Fruit fly (Drosophila melanogaster) whole organism, embryonic: ENCODE results near the gene CG31855.

ENCODE experiments used
- B-H2 ChIP-seq: fragments of 200-800 bp; sonication (Bioruptor generic); optimal IDR thresholded peaks from 2 replicates; lab custom pipeline; 2018; ENCODE audit warnings: missing biosample characterization, mild to moderate bottlenecking, missing genetic modification characterization
- CG10565 ChIP-seq: fragments of 200-800 bp; sonication (Bioruptor generic); optimal IDR thresholded peaks from 3 replicates; lab custom pipeline; 2016; ENCODE audit warnings: missing biosample characterization, mild to moderate bottlenecking, missing genetic modification characterization
- CG11085 ChIP-seq: fragments of 200-800 bp; sonication (Bioruptor generic); IDR thresholded peaks from 2 replicates; pipeline ENCODE4 v1.3.6; 2022; ENCODE audit warnings: missing biosample characterization, missing genetic modification characterization
- CG14667 ChIP-seq: fragments of 200-800 bp; sonication (Bioruptor generic); IDR thresholded peaks from 2 replicates; pipeline ENCODE4 v1.3.6; 2022; ENCODE audit warnings: missing biosample characterization, missing genetic modification characterization
- CG15514 ChIP-seq: fragments of 200-800 bp; sonication (Bioruptor generic); optimal IDR thresholded peaks from 3 replicates; lab custom pipeline; 2017; ENCODE audit warnings: missing biosample characterization, missing genetic modification characterization, mild to moderate bottlenecking, moderate library complexity, missing genetic modification reagents
- CG15696 ChIP-seq: fragments of 200-800 bp; sonication (Bioruptor generic); optimal IDR thresholded peaks from 2 replicates; lab custom pipeline; 2019; ENCODE audit warnings: missing biosample characterization, mild to moderate bottlenecking, missing genetic modification characterization, moderate library complexity
- CG1603 ChIP-seq: fragments of 200-800 bp; sonication (Bioruptor generic); optimal IDR thresholded peaks from 2 replicates; lab custom pipeline; 2019; ENCODE audit warnings: missing biosample characterization, mild to moderate bottlenecking, missing genetic modification characterization, moderate library complexity
- CG16779 ChIP-seq: fragments of 200-800 bp; sonication (Bioruptor generic); IDR thresholded peaks from 2 replicates; pipeline ENCODE4 v1.3.6; 2022; ENCODE audit warnings: missing biosample characterization, missing genetic modification characterization
- CG18599 ChIP-seq: fragments of 200-800 bp; sonication (Bioruptor generic); optimal IDR thresholded peaks from 3 replicates; lab custom pipeline; 2017; ENCODE audit warnings: missing biosample characterization, missing genetic modification characterization, mild to moderate bottlenecking, moderate library complexity, missing genetic modification reagents
- CG2116 ChIP-seq: fragments of 200-800 bp; sonication (Bioruptor generic); optimal IDR thresholded peaks from 3 replicates; lab custom pipeline; 2018; ENCODE audit warnings: missing biosample characterization, mild to moderate bottlenecking, missing genetic modification characterization
- CG2678 ChIP-seq: fragments of 200-800 bp; sonication (Bioruptor generic); optimal IDR thresholded peaks from 3 replicates; lab custom pipeline; 2019; ENCODE audit warnings: missing biosample characterization, mild to moderate bottlenecking, missing genetic modification characterization, moderate library complexity
- CG2712 ChIP-seq: fragments of 200-800 bp; optimal IDR thresholded peaks from 3 replicates; lab custom pipeline; 2019; ENCODE audit warnings: missing biosample characterization, mild to moderate bottlenecking, missing genetic modification characterization, moderate library complexity
- CG30431 ChIP-seq: fragments of 200-800 bp; sonication (Bioruptor generic); optimal IDR thresholded peaks from 2 replicates; lab custom pipeline; 2017; ENCODE audit warnings: missing biosample characterization, missing genetic modification characterization
- CG31365 ChIP-seq: fragments of 200-800 bp; sonication (Bioruptor generic); optimal IDR thresholded peaks from 2 replicates; lab custom pipeline; 2018; ENCODE audit warnings: missing biosample characterization, mild to moderate bottlenecking, missing genetic modification characterization
- CG3163 ChIP-seq: fragments of 200-800 bp; sonication (Bioruptor generic); optimal IDR thresholded peaks from 3 replicates; lab custom pipeline; 2016; ENCODE audit warnings: missing biosample characterization, missing genetic modification characterization
- CG32532 ChIP-seq: fragments of 200-800 bp; sonication (Bioruptor generic); IDR thresholded peaks from 2 replicates; pipeline ENCODE4 v1.3.6; 2022; ENCODE audit warnings: missing biosample characterization, missing genetic modification characterization
- CG32767 ChIP-seq: fragments of 200-800 bp; sonication (Bioruptor generic); IDR thresholded peaks from 2 replicates; pipeline ENCODE4 v1.3.6; 2022; ENCODE audit warnings: missing biosample characterization, missing genetic modification characterization
- CG33557 ChIP-seq: fragments of 200-800 bp; sonication (Bioruptor generic); optimal IDR thresholded peaks from 2 replicates; lab custom pipeline; 2019; ENCODE audit warnings: missing biosample characterization, mild to moderate bottlenecking, missing genetic modification characterization, moderate library complexity
- CG6654 ChIP-seq: fragments of 200-800 bp; sonication (Bioruptor generic); optimal IDR thresholded peaks from 2 replicates; lab custom pipeline; 2017; ENCODE audit warnings: missing biosample characterization, mild to moderate bottlenecking, missing genetic modification characterization
- CG6854 ChIP-seq: fragments of 200-800 bp; sonication (Bioruptor generic); optimal IDR thresholded peaks from 3 replicates; lab custom pipeline; 2017; ENCODE audit warnings: missing biosample characterization, mild to moderate bottlenecking, missing genetic modification characterization
- CG8290 ChIP-seq, 3 experiments: fragments of 200-800 bp; sonication (Bioruptor generic); optimal IDR thresholded peaks; 2 replicates each; lab custom pipeline; 2016 to 2019; ENCODE audit warnings: missing biosample characterization in 3 of 3, missing genetic modification characterization in 3 of 3, mild to moderate bottlenecking in 2 of 3, moderate library complexity in 1 of 3
- CG8359 ChIP-seq: fragments of 200-800 bp; sonication (Bioruptor generic); optimal IDR thresholded peaks from 2 replicates; lab custom pipeline; 2017; ENCODE audit warnings: missing biosample characterization, mild to moderate bottlenecking, missing genetic modification characterization, borderline replicate concordance
- CkIIα-i1 ChIP-seq: fragments of 200-800 bp; sonication (Bioruptor generic); IDR thresholded peaks from 2 replicates; pipeline ENCODE4 v1.3.6; 2022; ENCODE audit warnings: missing biosample characterization, missing genetic modification characterization
- Dref ChIP-seq: fragments of 200-800 bp; sonication (Bioruptor generic); IDR thresholded peaks from 2 replicates; pipeline ENCODE4 v1.3.6; 2022; ENCODE audit warnings: missing biosample characterization, missing genetic modification characterization
- GATAe ChIP-seq: fragments of 200-800 bp; sonication (Bioruptor generic); conservative IDR thresholded peaks from 2 replicates; pipeline ENCODE4 v1.3.6; 2022; ENCODE audit warnings: missing biosample characterization, missing genetic modification characterization
- H2.0 ChIP-seq: fragments of 200-800 bp; sonication (Bioruptor generic); IDR thresholded peaks from 2 replicates; pipeline ENCODE4 v1.3.6; 2022; ENCODE audit warnings: missing biosample characterization, missing genetic modification characterization
- MTF-1 ChIP-seq: fragments of 200-800 bp; sonication (Bioruptor generic); optimal IDR thresholded peaks from 2 replicates; lab custom pipeline; 2018; ENCODE audit warnings: missing biosample characterization, mild to moderate bottlenecking, missing genetic modification characterization, borderline replicate concordance
- Myb ChIP-seq: fragments of 200-800 bp; sonication (Bioruptor generic); optimal IDR thresholded peaks from 2 replicates; lab custom pipeline; 2016; ENCODE audit warnings: missing biosample characterization, missing genetic modification characterization
- PHDP ChIP-seq: fragments of 200-800 bp; sonication (Bioruptor generic); optimal IDR thresholded peaks from 3 replicates; lab custom pipeline; 2018; ENCODE audit warnings: missing biosample characterization, mild to moderate bottlenecking, missing genetic modification characterization, moderate library complexity
- Poxn ChIP-seq: fragments of 200-800 bp; sonication (Bioruptor generic); IDR thresholded peaks from 2 replicates; pipeline ENCODE4 v1.3.6; 2022; ENCODE audit warnings: missing biosample characterization, missing genetic modification characterization
- Trl ChIP-seq, 3 experiments: fragments of >200 bp in 2 of 3; fragments of 200-800 bp in 1 of 3; sonication (Bioruptor generic) in 1 of 3; optimal IDR thresholded peaks; 2 replicates in 1 of 3; 3 replicates in 2 of 3; lab custom pipeline; 2016 to 2017; ENCODE audit warnings: missing biosample characterization in 1 of 3, missing genetic modification characterization in 1 of 3
- amos ChIP-seq: fragments of 200-800 bp; sonication (Bioruptor generic); IDR thresholded peaks from 2 replicates; pipeline ENCODE4 v1.3.6; 2022; ENCODE audit warnings: missing biosample characterization, missing genetic modification characterization; ENCODE audit not compliant: partially characterized antibody
- ap ChIP-seq: fragments of 200-800 bp; sonication (Bioruptor generic); IDR thresholded peaks from 2 replicates; pipeline ENCODE4 v1.3.6; 2022; ENCODE audit warnings: missing biosample characterization, missing genetic modification characterization
- bab2 ChIP-seq: fragments of 200-800 bp; sonication (Bioruptor generic); optimal IDR thresholded peaks from 2 replicates; lab custom pipeline; 2016; ENCODE audit warnings: missing biosample characterization, missing genetic modification characterization
- dmrt11E ChIP-seq: fragments of 200-800 bp; sonication (Bioruptor generic); optimal IDR thresholded peaks from 3 replicates; lab custom pipeline; 2018; ENCODE audit warnings: missing biosample characterization, mild to moderate bottlenecking, missing genetic modification characterization, moderate library complexity
- jumu ChIP-seq: fragments of 200-800 bp; sonication (Bioruptor generic); optimal IDR thresholded peaks from 3 replicates; lab custom pipeline; 2016; ENCODE audit warnings: missing biosample characterization, missing genetic modification characterization
- ken ChIP-seq: fragments of 200-800 bp; sonication (Bioruptor generic); IDR thresholded peaks from 3 replicates; pipeline ENCODE4 v1.3.6; 2022; ENCODE audit warnings: missing biosample characterization, missing genetic modification characterization
- lov ChIP-seq, 2 experiments: fragments of 200-800 bp in 1 of 2; fragments of >200 bp in 1 of 2; sonication (Bioruptor generic) in 1 of 2; IDR thresholded peaks in 1 of 2; optimal IDR thresholded peaks in 1 of 2; 2 replicates in 1 of 2; 3 replicates in 1 of 2; pipeline versions ENCODE4 v1.3.6 to Lab custom; 2017 to 2022; ENCODE audit warnings: missing biosample characterization in 1 of 2, missing genetic modification characterization in 1 of 2
- nmo ChIP-seq: fragments of 200-800 bp; sonication (Bioruptor generic); optimal IDR thresholded peaks from 2 replicates; lab custom pipeline; 2018; ENCODE audit warnings: missing biosample characterization, mild to moderate bottlenecking, missing genetic modification characterization, moderate library complexity
- pfk ChIP-seq: fragments of 200-800 bp; sonication (Bioruptor generic); optimal IDR thresholded peaks from 2 replicates; lab custom pipeline; 2018; ENCODE audit warnings: missing biosample characterization, mild to moderate bottlenecking, missing genetic modification characterization, moderate library complexity
- pho ChIP-seq: fragments of 200-800 bp; sonication (Bioruptor generic); optimal IDR thresholded peaks from 2 replicates; lab custom pipeline; 2016; ENCODE audit warnings: missing biosample characterization, missing genetic modification characterization
- repo ChIP-seq: fragments of 200-800 bp; sonication (Bioruptor generic); optimal IDR thresholded peaks from 2 replicates; lab custom pipeline; 2016; ENCODE audit warnings: missing biosample characterization, missing genetic modification characterization
- ro ChIP-seq: fragments of 200-800 bp; sonication (Bioruptor generic); IDR thresholded peaks from 2 replicates; pipeline ENCODE4 v1.3.6; 2022; ENCODE audit warnings: missing biosample characterization, missing genetic modification characterization
- sens ChIP-seq: fragments of 200-800 bp; sonication (Bioruptor generic); peaks from one replicate; lab custom pipeline; 2016; ENCODE audit warnings: missing biosample characterization, missing genetic modification characterization
- seq ChIP-seq: fragments of 200-800 bp; sonication (Bioruptor generic); IDR thresholded peaks from 2 replicates; pipeline ENCODE4 v1.3.6; 2022; ENCODE audit warnings: missing biosample characterization, missing genetic modification characterization
- sqz ChIP-seq: fragments of 200-800 bp; sonication (Bioruptor generic); optimal IDR thresholded peaks from 3 replicates; lab custom pipeline; 2018; ENCODE audit warnings: missing biosample characterization, mild to moderate bottlenecking, missing genetic modification characterization
- tin ChIP-seq: fragments of 200-800 bp; sonication (Bioruptor generic); optimal IDR thresholded peaks from 3 replicates; lab custom pipeline; 2016; ENCODE audit warnings: missing biosample characterization, missing genetic modification characterization
- unpg ChIP-seq: fragments of 200-800 bp; sonication (Bioruptor generic); optimal IDR thresholded peaks from 3 replicates; lab custom pipeline; 2018; ENCODE audit warnings: missing biosample characterization, mild to moderate bottlenecking, missing genetic modification characterization, moderate library complexity
- zfh2 ChIP-seq: fragments of 200-800 bp; sonication (Bioruptor generic); optimal IDR thresholded peaks from 2 replicates; lab custom pipeline; 2016; ENCODE audit warnings: missing biosample characterization, missing genetic modification characterization

CG31855 gene

DNA sequence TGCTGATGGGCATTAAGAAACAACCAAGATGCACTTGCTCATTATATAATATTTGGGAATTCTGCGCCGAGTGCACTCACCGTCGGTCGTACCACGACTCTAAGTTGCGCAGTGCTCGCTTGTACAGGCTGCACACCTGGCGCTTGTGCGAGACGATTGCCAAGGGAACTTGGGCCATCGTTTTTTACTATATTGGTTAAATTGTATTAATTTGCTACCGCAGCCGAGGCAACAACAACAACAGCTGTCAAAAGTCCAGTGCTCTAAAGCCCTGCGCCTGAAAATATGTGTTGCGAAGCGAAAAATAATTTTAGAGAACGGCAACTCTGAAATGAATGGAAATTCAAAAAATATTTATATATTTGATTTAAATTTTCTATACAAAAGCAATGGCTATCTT is 1.8 kb downstream of the CG31855 start, which contains the start of gene ND-B22 (continued):
- TF ChIP-seq CG32767 (GFP tag; lab: Robert Waterston, UW) (no peak), CG1603 (peak; percentile 46), CG16779 (GFP tag; lab: Robert Waterston, UW) (no peak), CG6854 (no peak), CG14667 (GFP tag; lab: Robert Waterston, UW) (no peak), ap (GFP tag; lab: Robert Waterston, UW) (no peak), PHDP (tag; lab: Kevin White, UChicago) (peak; percentile 24), CG15514 (GFP tag; lab: Kevin White, UChicago) (peak; percentile 57), MTF-1 (GFP tag; lab: Kevin White, UChicago) (no peak), CG6654 (GFP tag; lab: Kevin White, UChicago) (no peak), zfh2 (GFP tag; lab: Kevin White, UChicago) (peak; percentile 40), dmrt11E (tag; lab: Kevin White, UChicago) (peak; percentile 10), repo (GFP tag; lab: Kevin White, UChicago) (peak; percentile 8), CG33557 (no peak), CG10565 (GFP tag; lab: Kevin White, UChicago) (no peak), CG32532 (GFP tag; lab: Robert Waterston, UW) (peak; percentile 57), CG18599 (peak; percentile 51), H2.0 (GFP tag; lab: Robert Waterston, UW) (peak; percentile 50), CG8290 (GFP tag; optimal IDR thresholded peaks at IDR 0.05; lab: Kevin White, UChicago) (no peak), CG8290 (tag; optimal IDR thresholded peaks at IDR 0.05; lab: Kevin White, UChicago) (peak in 1 of 2 experiments; percentile 49), Dref (0 out of 2 replicates have a peak, but pooled peaks have one; percentile 24), tin (GFP tag; lab: Kevin White, UChicago) (peak; percentile 46), lov (optimal IDR thresholded peaks at IDR 0.05; lab: Kevin White, UChicago) (no peak), lov (GFP tag; IDR thresholded peaks at IDR 0.05; lab: Robert Waterston, UW) (no peak), CG2678 (tag; lab: Kevin White, UChicago) (peak; percentile 28), CG2116 (peak; percentile 3), bab2 (GFP tag; lab: Kevin White, UChicago) (peak; percentile 6), ken (GFP tag; lab: Robert Waterston, UW) (no peak), CG15696 (no peak), sens (GFP tag; lab: Kevin White, UChicago) (peak; percentile 64), pfk (GFP tag; lab: Kevin White, UChicago) (no peak), Myb (GFP tag; lab: Kevin White, UChicago) (peak; percentile 73), pho (GFP tag; lab: Kevin White, UChicago) (no peak), amos (peak; percentile 30; the same call in 1 of the 2 replicates), nmo (peak; percentile 39), GATAe (no peak), Poxn (no peak), CG3163 (GFP tag; lab: Kevin White, UChicago) (no peak), sqz (GFP tag; lab: Kevin White, UChicago) (no peak), Trl (optimal IDR thresholded peaks at IDR 0.05; lab: Kevin White, UChicago) (no peak), Trl (GFP tag; optimal IDR thresholded peaks at IDR 0.05; lab: Kevin White, UChicago) (peak; percentile 31), CG31365 (tag; lab: Kevin White, UChicago) (no peak), CG8359 (GFP tag; lab: Kevin White, UChicago) (no peak), ro (GFP tag; lab: Robert Waterston, UW) (no peak), CG11085 (GFP tag; lab: Robert Waterston, UW) (0 out of 2 replicates have a peak, but pooled peaks have one; percentile 11), unpg (GFP tag; lab: Kevin White, UChicago) (peak; percentile 19), jumu (GFP tag; lab: Kevin White, UChicago) (no peak), B-H2 (peak; percentile 88), seq (GFP tag; lab: Robert Waterston, UW) (no peak), CG30431 (GFP tag; lab: Kevin White, UChicago) (no peak), CkIIα-i1 (GFP tag; lab: Robert Waterston, UW) (no peak), CG2712 (peak; percentile 42)
